Worm (Caenorhabditis elegans) whole organism, late embryonic: ENCODE results near the gene B0228.9.

ENCODE experiments used
- nhr-11 ChIP-seq: fragments of 150-350 bp; optimal IDR thresholded peaks from 2 replicates; lab custom pipeline; 2014; ENCODE audit warnings: missing biosample characterization, missing genetic modification characterization
- pha-4 ChIP-seq: fragments of 150-350 bp; optimal IDR thresholded peaks from 2 replicates; lab custom pipeline; 2018; ENCODE audit warnings: missing biosample characterization, missing genetic modification reagents, missing genetic modification characterization

DNA sequence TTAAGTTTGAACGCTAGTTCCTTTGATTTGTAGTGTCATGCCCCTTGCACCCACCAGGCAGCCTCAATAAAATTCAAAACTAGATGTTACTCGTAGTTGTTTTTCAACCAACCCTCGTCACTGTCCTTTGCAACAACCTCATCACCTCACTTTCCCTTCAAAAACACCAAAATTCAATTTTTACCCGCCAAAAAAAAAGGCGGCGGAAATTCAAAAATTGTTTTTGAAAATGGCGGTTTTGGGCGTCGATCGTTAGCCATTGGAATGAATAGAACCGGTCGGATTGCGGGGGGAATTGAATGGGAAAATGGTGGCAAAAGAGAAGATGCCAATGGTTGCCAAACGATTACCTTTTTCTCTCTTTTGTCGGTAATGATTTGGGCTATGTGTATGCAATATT lies 42.6 kb upstream of the B0228.9 start:
- TF ChIP-seq pha-4 (tag; lab: Kevin White, UChicago): no peak
- no peak for TF ChIP-seq nhr-11 (tag; lab: Kevin White, UChicago)
